Worm (Caenorhabditis elegans) whole organism, L3 larva: Measurements from ENCODE around the gene F23D12.3.

ENCODE experiments used
- R02D3.7 ChIP-seq: fragments of 150-350 bp; optimal IDR thresholded peaks from 2 replicates; lab custom pipeline; 2014; ENCODE audit warnings: missing biosample characterization, missing genetic modification characterization
- ZK546.5 ChIP-seq: sonication (generic microtip); optimal IDR thresholded peaks from 2 replicates; lab custom pipeline; 2017; ENCODE audit warnings: missing biosample characterization, missing genetic modification characterization
- aly-2 ChIP-seq: fragments of 150-350 bp; optimal IDR thresholded peaks from 2 replicates; lab custom pipeline; 2014; ENCODE audit warnings: missing biosample characterization, missing genetic modification characterization
- ama-1 ChIP-seq: fragments of 150-350 bp; optimal IDR thresholded peaks from 2 replicates; lab custom pipeline; 2018
- ceh-16 ChIP-seq: sonication (generic microtip); optimal IDR thresholded peaks from 2 replicates; lab custom pipeline; 2017; ENCODE audit warnings: missing biosample characterization, missing genetic modification characterization
- ceh-82 ChIP-seq: fragments of 150-350 bp; optimal IDR thresholded peaks from 2 replicates; lab custom pipeline; 2014; ENCODE audit warnings: missing biosample characterization, missing genetic modification characterization
- ceh-9 ChIP-seq: sonication (generic microtip); optimal IDR thresholded peaks from 2 replicates; lab custom pipeline; 2018; ENCODE audit warnings: missing biosample characterization, missing genetic modification characterization
- daf-12 ChIP-seq: fragments of 150-350 bp; optimal IDR thresholded peaks from 2 replicates; lab custom pipeline; 2014; ENCODE audit warnings: missing biosample characterization, missing genetic modification reagents, missing genetic modification characterization
- egl-27 ChIP-seq: sonication (generic microtip); optimal IDR thresholded peaks from 4 replicates; lab custom pipeline; 2017; ENCODE audit warnings: missing biosample characterization, missing genetic modification reagents, missing genetic modification characterization
- egl-5 ChIP-seq: fragments of 150-350 bp; optimal IDR thresholded peaks from 2 replicates; lab custom pipeline; 2017; ENCODE audit warnings: missing biosample characterization, missing genetic modification reagents, missing genetic modification characterization, inconsistent platforms
- elt-1 ChIP-seq: fragments of 150-350 bp; optimal IDR thresholded peaks from 2 replicates; lab custom pipeline; 2014; ENCODE audit warnings: missing biosample characterization, missing genetic modification characterization
- eor-1 ChIP-seq, 2 experiments: fragments of 150-350 bp; optimal IDR thresholded peaks; 2 replicates each; lab custom pipeline; 2014 to 2018; ENCODE audit warnings: missing biosample characterization in 2 of 2, missing genetic modification characterization in 2 of 2
- fkh-10 ChIP-seq: sonication (generic microtip); optimal IDR thresholded peaks from 2 replicates; lab custom pipeline; 2017; ENCODE audit warnings: missing biosample characterization, missing genetic modification reagents, missing genetic modification characterization
- fkh-2 ChIP-seq: fragments of 150-350 bp; optimal IDR thresholded peaks from 2 replicates; lab custom pipeline; 2014; ENCODE audit warnings: missing biosample characterization, missing genetic modification reagents, missing genetic modification characterization
- jun-1 ChIP-seq: fragments of 150-350 bp; optimal IDR thresholded peaks from 2 replicates; lab custom pipeline; 2014; ENCODE audit warnings: missing biosample characterization, missing genetic modification reagents, missing genetic modification characterization
- lin-15B ChIP-seq: fragments of 150-350 bp; optimal IDR thresholded peaks from 2 replicates; lab custom pipeline; 2014; ENCODE audit warnings: missing biosample characterization, missing genetic modification characterization
- lin-39 ChIP-seq: fragments of 150-350 bp; optimal IDR thresholded peaks from 2 replicates; lab custom pipeline; 2018; ENCODE audit warnings: missing biosample characterization, missing genetic modification reagents, missing genetic modification characterization
- lsy-12 ChIP-seq: sonication (generic microtip); optimal IDR thresholded peaks from 2 replicates; lab custom pipeline; 2016; ENCODE audit warnings: mild to moderate bottlenecking, missing genetic modification characterization, missing compliant biosample characterization
- mml-1 ChIP-seq: fragments of 150-350 bp; sonication (generic microtip); optimal IDR thresholded peaks from 3 replicates; lab custom pipeline; 2014; ENCODE audit warnings: missing biosample characterization, missing genetic modification characterization
- nhr-11 ChIP-seq: fragments of 150-350 bp; optimal IDR thresholded peaks from 2 replicates; lab custom pipeline; 2014; ENCODE audit warnings: missing biosample characterization, missing genetic modification characterization
- nhr-12 ChIP-seq: fragments of 150-350 bp; optimal IDR thresholded peaks from 2 replicates; lab custom pipeline; 2014; ENCODE audit warnings: missing biosample characterization, missing genetic modification characterization
- nhr-23 ChIP-seq: fragments of 150-350 bp; optimal IDR thresholded peaks from 2 replicates; lab custom pipeline; 2014; ENCODE audit warnings: missing biosample characterization, missing genetic modification reagents, missing genetic modification characterization
- nhr-28 ChIP-seq: fragments of 150-350 bp; optimal IDR thresholded peaks from 2 replicates; lab custom pipeline; 2014; ENCODE audit warnings: missing biosample characterization, missing genetic modification characterization
- nhr-43 ChIP-seq: sonication (generic microtip); optimal IDR thresholded peaks from 2 replicates; lab custom pipeline; 2016; ENCODE audit warnings: mild to moderate bottlenecking, missing genetic modification characterization, missing compliant biosample characterization; ENCODE audit not compliant: poor library complexity, severe bottlenecking
- nhr-67 ChIP-seq: fragments of 150-350 bp; optimal IDR thresholded peaks from 2 replicates; lab custom pipeline; 2014; ENCODE audit warnings: missing biosample characterization, missing genetic modification characterization
- nhr-76 ChIP-seq: fragments of 150-350 bp; sonication (generic microtip); optimal IDR thresholded peaks from 5 replicates; lab custom pipeline; 2014; ENCODE audit warnings: missing biosample characterization, missing genetic modification characterization
- nhr-77 ChIP-seq: fragments of 150-350 bp; optimal IDR thresholded peaks from 2 replicates; lab custom pipeline; 2014; ENCODE audit warnings: missing biosample characterization, missing genetic modification characterization
- pha-4 ChIP-seq: fragments of 150-350 bp; optimal IDR thresholded peaks from 2 replicates; lab custom pipeline; 2014; ENCODE audit warnings: missing biosample characterization, missing genetic modification reagents, missing genetic modification characterization
- pqm-1 ChIP-seq: fragments of 150-350 bp; optimal IDR thresholded peaks from 2 replicates; lab custom pipeline; 2017; ENCODE audit warnings: missing biosample characterization, missing genetic modification characterization, inconsistent platforms
- skn-1 ChIP-seq: fragments of 150-350 bp; optimal IDR thresholded peaks from 2 replicates; lab custom pipeline; 2014; ENCODE audit warnings: missing biosample characterization, missing genetic modification characterization
- snpc-4 ChIP-seq: fragments of 150-350 bp; optimal IDR thresholded peaks from 2 replicates; lab custom pipeline; 2014; ENCODE audit warnings: missing biosample characterization, missing genetic modification characterization
- tbx-2 ChIP-seq: sonication (generic microtip); optimal IDR thresholded peaks from 2 replicates; lab custom pipeline; 2016; ENCODE audit warnings: mild to moderate bottlenecking, missing genetic modification characterization, missing compliant biosample characterization
- unc-39 ChIP-seq: sonication (generic microtip); optimal IDR thresholded peaks from 4 replicates; lab custom pipeline; 2017; ENCODE audit warnings: missing biosample characterization, missing genetic modification characterization
- zag-1 ChIP-seq: fragments of 150-350 bp; optimal IDR thresholded peaks from 2 replicates; lab custom pipeline; 2014; ENCODE audit warnings: missing biosample characterization, missing genetic modification characterization
- ztf-11 ChIP-seq: fragments of 150-350 bp; optimal IDR thresholded peaks from 2 replicates; lab custom pipeline; 2014; ENCODE audit warnings: missing biosample characterization, missing genetic modification characterization
- ztf-4 ChIP-seq: fragments of 150-350 bp; optimal IDR thresholded peaks from 2 replicates; lab custom pipeline; 2014; ENCODE audit warnings: missing biosample characterization, missing genetic modification characterization

Gene F23D12.3

DNA sequence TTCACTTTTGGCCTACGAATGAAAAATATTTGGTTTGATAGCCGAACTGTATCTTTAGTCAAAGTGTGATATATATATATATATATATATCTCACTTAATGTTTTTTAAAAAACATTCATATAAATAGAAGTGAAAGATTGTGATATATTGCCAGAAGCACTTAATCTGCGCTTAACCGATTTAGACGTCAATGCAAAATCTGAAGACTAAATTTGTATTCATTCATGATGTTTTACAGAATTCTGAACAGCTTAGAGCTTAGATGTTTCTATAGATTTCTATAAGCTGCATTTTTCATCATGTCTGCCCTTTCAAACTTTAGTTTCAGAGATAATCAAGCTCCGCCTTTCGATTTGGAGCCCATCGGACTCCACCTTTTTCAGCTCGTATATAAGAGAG is at the start of gene F23D12.3:
F23D12.3 (plus strand) TSS at position 301 of the 400 bp plus-strand sequence.
- TF ChIP-seq pqm-1 (tag; lab: Kevin White, UChicago) = no peak
- no peak for TF ChIP-seq ztf-4 (tag; lab: Kevin White, UChicago)
- TF ChIP-seq skn-1 = no peak

- TF ChIP-seq lsy-12 (tag; lab: Kevin White, UChicago) (no peak), fkh-10 (GFP tag; lab: Kevin White, UChicago) (no peak), ceh-82 (tag; lab: Kevin White, UChicago) (no peak), mml-1 (tag; lab: Kevin White, UChicago) (no peak), ama-1 (no peak), aly-2 (tag; lab: Kevin White, UChicago) (no peak), nhr-67 (tag; lab: Kevin White, UChicago) (no peak), ztf-4 (tag; lab: Kevin White, UChicago) (no peak), jun-1 (tag; lab: Kevin White, UChicago) (no peak), zag-1 (tag; lab: Kevin White, UChicago) (no peak), ceh-9 (tag; lab: Kevin White, UChicago) (no peak), daf-12 (no peak), ztf-11 (no peak), nhr-28 (tag; lab: Kevin White, UChicago) (no peak), egl-27 (tag; lab: Kevin White, UChicago) (no peak), lin-15B (tag; lab: Kevin White, UChicago) (no peak), nhr-11 (tag; lab: Kevin White, UChicago) (no peak), egl-5 (tag; lab: Kevin White, UChicago) (no peak)
- TF ChIP-seq, all 47 proteins: peak for 0
These were observed 47.2 kb upstream of the F23D12.3 start, which contains the start of gene Y60A9.1 for ce11 chrX:14395267-14395666. Gene Y60A9.1 (minus strand): TSS chrX:14395367.

DNA sequence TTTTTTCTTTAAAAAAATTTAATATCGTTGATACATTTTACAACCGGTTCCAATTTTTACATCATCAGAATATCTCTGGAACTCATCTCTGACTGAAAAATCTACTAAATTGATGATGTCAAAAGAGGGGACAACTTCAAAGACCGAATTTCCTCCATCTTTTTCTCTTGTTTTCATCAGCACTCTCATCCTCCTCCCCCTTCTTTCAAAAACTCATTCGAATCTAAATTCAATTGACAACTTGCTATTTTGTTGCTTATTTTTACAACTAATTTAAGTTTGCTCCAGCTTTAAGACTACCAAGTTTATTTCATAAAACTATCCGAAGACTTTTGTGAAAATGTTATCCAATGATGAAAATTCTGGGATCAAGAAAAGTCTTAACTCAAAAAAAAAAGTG is 43.4 kb upstream of the F23D12.3 start:
- TF ChIP-seq lin-39 (tag; lab: Kevin White, UChicago) (no peak), ceh-9 (tag; lab: Kevin White, UChicago) (no peak), lin-15B (tag; lab: Kevin White, UChicago) (no peak), nhr-12 (tag; lab: Kevin White, UChicago) (no peak), ztf-11 (no peak), aly-2 (tag; lab: Kevin White, UChicago) (no peak), pha-4 (tag; lab: Kevin White, UChicago) (no peak), jun-1 (tag; lab: Kevin White, UChicago) (no peak), ceh-82 (tag; lab: Kevin White, UChicago) (no peak), ceh-16 (tag; lab: Kevin White, UChicago) (no peak), pqm-1 (tag; lab: Kevin White, UChicago) (no peak), eor-1 (tag; optimal IDR thresholded peaks at IDR 0.05; lab: Kevin White, UChicago) (no peak), zag-1 (tag; lab: Kevin White, UChicago) (no peak), nhr-43 (tag; lab: Kevin White, UChicago) (no peak), elt-1 (tag; lab: Kevin White, UChicago) (no peak), R02D3.7 (tag; lab: Kevin White, UChicago) (no peak), nhr-77 (tag; lab: Kevin White, UChicago) (no peak), nhr-76 (no peak)

DNA sequence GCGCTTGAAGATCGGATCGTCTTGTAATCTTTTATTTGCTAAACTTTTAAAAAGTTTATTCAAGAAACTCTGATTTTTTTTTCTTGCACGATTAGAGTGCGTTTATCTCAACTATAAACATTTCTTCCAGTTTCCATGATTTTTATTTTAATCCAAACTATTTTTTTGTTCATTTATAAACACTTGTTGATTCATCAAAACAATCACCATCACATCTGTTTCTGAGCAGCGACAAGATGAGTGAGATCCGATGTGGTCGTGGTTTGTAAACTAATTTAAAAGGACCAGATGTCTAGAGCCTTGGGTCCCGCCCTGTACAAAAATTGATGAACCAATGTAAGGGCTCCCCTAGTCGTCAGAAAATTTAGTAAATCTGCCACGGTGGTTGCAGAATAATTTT is 41.2 kb upstream of the F23D12.3 start:
- no peak for TF ChIP-seq snpc-4 (tag; lab: Kevin White, UChicago)
- TF ChIP-seq unc-39 = no peak
- no peak for TF ChIP-seq tbx-2 (tag; lab: Kevin White, UChicago)

ce11 chrX:14405817-14406216 is 36.6 kb upstream of the F23D12.3 start, which contains the start of gene frpr-17:
Gene frpr-17 (plus strand): TSS chrX:14406117.
- TF ChIP-seq fkh-2 (tag; lab: Kevin White, UChicago) (no peak), egl-27 (tag; lab: Kevin White, UChicago) (no peak), nhr-43 (tag; lab: Kevin White, UChicago) (no peak), nhr-67 (tag; lab: Kevin White, UChicago) (no peak), lsy-12 (tag; lab: Kevin White, UChicago) (no peak), aly-2 (tag; lab: Kevin White, UChicago) (no peak), ztf-4 (tag; lab: Kevin White, UChicago) (no peak), nhr-23 (no peak), ZK546.5 (no peak), nhr-76 (no peak), daf-12 (no peak), elt-1 (tag; lab: Kevin White, UChicago) (no peak), ztf-11 (no peak), nhr-11 (tag; lab: Kevin White, UChicago) (no peak), jun-1 (tag; lab: Kevin White, UChicago) (no peak), lin-15B (tag; lab: Kevin White, UChicago) (no peak), ceh-9 (tag; lab: Kevin White, UChicago) (no peak)
- TF ChIP-seq, all 47 proteins: peak for 0
